Fruit fly (Drosophila melanogaster) whole organism, prepupa: Measurements from ENCODE around the gene CG4213.

Source experiments
- CG11762 ChIP-seq: fragments of 200-800 bp; sonication (Bioruptor generic); optimal IDR thresholded peaks from 3 replicates; lab custom pipeline; 2016; ENCODE audit warnings: missing biosample characterization, missing genetic modification characterization; ENCODE audit not compliant: insufficient read depth
- CG3919 ChIP-seq: fragments of 200-800 bp; sonication (Bioruptor generic); optimal IDR thresholded peaks from 3 replicates; lab custom pipeline; 2016; ENCODE audit warnings: missing biosample characterization, missing genetic modification characterization
- CG8119 ChIP-seq: fragments of 200-800 bp; sonication (Bioruptor generic); IDR thresholded peaks from 3 replicates; pipeline ENCODE4 v1.3.6; 2022; ENCODE audit warnings: missing biosample characterization, missing genetic modification characterization
- CG8319 ChIP-seq: fragments of 200-800 bp; sonication (Bioruptor generic); optimal IDR thresholded peaks from 3 replicates; lab custom pipeline; 2016; ENCODE audit warnings: missing biosample characterization, missing genetic modification characterization
- CG9139 ChIP-seq: fragments of 200-800 bp; sonication (Bioruptor generic); optimal IDR thresholded peaks from 3 replicates; lab custom pipeline; 2017; ENCODE audit warnings: missing biosample characterization, mild to moderate bottlenecking, missing genetic modification characterization
- OdsH ChIP-seq: fragments of 200-800 bp; sonication (Bioruptor generic); optimal IDR thresholded peaks from 3 replicates; lab custom pipeline; 2016; ENCODE audit warnings: missing biosample characterization, missing genetic modification characterization
- fkh ChIP-seq: fragments of 200-800 bp; sonication (Bioruptor generic); optimal IDR thresholded peaks from 3 replicates; lab custom pipeline; 2017; ENCODE audit warnings: missing biosample characterization, mild to moderate bottlenecking, missing genetic modification characterization, moderate library complexity
- pdm3 ChIP-seq: fragments of 200-800 bp; sonication (Bioruptor generic); optimal IDR thresholded peaks from 3 replicates; lab custom pipeline; 2016; ENCODE audit warnings: missing biosample characterization, missing genetic modification characterization

dm6 chr2L:435311-435806, 33.4 kb upstream of the CG4213 start:
- TF ChIP-seq fkh (GFP tag; lab: Kevin White, UChicago) = no peak
- TF ChIP-seq CG3919 = peak; percentile 59
- TF ChIP-seq CG8119 = peak; percentile 84
- TF ChIP-seq OdsH (GFP tag; lab: Kevin White, UChicago) = peak; percentile 65
- TF ChIP-seq pdm3 = peak; percentile 35
- TF ChIP-seq CG9139 (GFP tag; lab: Kevin White, UChicago) = no peak
- TF ChIP-seq CG11762 = peak; percentile 31
- TF ChIP-seq CG8319 (GFP tag; lab: Kevin White, UChicago) = peak; percentile 34
